Fruit fly (Drosophila melanogaster) whole organism, wandering third instar larva: ENCODE results near the gene CG14414.

Experiments used
- Abd-B ChIP-seq: fragments of >200 bp; optimal IDR thresholded peaks from 2 replicates; lab custom pipeline; 2017; ENCODE audit warnings: missing biosample characterization, missing genetic modification characterization
- Dif ChIP-seq: fragments of 200-275, 200-300 bp; sonication (Bioruptor generic); optimal IDR thresholded peaks from 2 replicates; lab custom pipeline; 2018; ENCODE audit warnings: missing biosample characterization, missing genetic modification characterization; ENCODE audit not compliant: partially characterized antibody
- N ChIP-seq: fragments of >200 bp; optimal IDR thresholded peaks from 2 replicates; lab custom pipeline; 2018; ENCODE audit warnings: missing biosample characterization, missing external identifiers, missing genetic modification characterization
- br ChIP-seq: fragments of 200-800 bp; sonication (Bioruptor generic); optimal IDR thresholded peaks from 2 replicates; lab custom pipeline; 2016; ENCODE audit warnings: missing biosample characterization, missing genetic modification characterization
- brk ChIP-seq: fragments of 200-800 bp; sonication (Bioruptor generic); optimal IDR thresholded peaks from 2 replicates; lab custom pipeline; 2016; ENCODE audit warnings: missing biosample characterization, mild to moderate bottlenecking, missing genetic modification characterization
- h ChIP-seq: fragments of 200-800 bp; sonication (Bioruptor generic); optimal IDR thresholded peaks from 3 replicates; lab custom pipeline; 2016; ENCODE audit warnings: missing biosample characterization, mild to moderate bottlenecking, missing genetic modification characterization
- jim ChIP-seq: fragments of 175-275, 200-325 bp; sonication (Bioruptor generic); optimal IDR thresholded peaks from 2 replicates; lab custom pipeline; 2016; ENCODE audit warnings: missing biosample characterization, mild to moderate bottlenecking, missing genetic modification characterization
- lola ChIP-seq: fragments of >200 bp; optimal IDR thresholded peaks from 2 replicates; lab custom pipeline; 2017; ENCODE audit warnings: missing biosample characterization, missing genetic modification characterization
- rgr ChIP-seq: fragments of 200-800 bp; sonication (Bioruptor generic); optimal IDR thresholded peaks from 3 replicates; lab custom pipeline; 2016; ENCODE audit warnings: missing biosample characterization, mild to moderate bottlenecking, missing genetic modification characterization
- sv ChIP-seq: fragments of 200-800 bp; sonication (Bioruptor generic); optimal IDR thresholded peaks from 3 replicates; lab custom pipeline; 2016; ENCODE audit warnings: missing biosample characterization, missing genetic modification characterization
- usp ChIP-seq: fragments of >200 bp; optimal IDR thresholded peaks from 2 replicates; lab custom pipeline; 2017; ENCODE audit warnings: missing biosample characterization, missing genetic modification characterization

- TF ChIP-seq sv (GFP tag; lab: Kevin White, UChicago) (no peak), h (GFP tag; lab: Kevin White, UChicago) (no peak), br (GFP tag; lab: Kevin White, UChicago) (no peak), Dif (GFP tag; lab: Kevin White, UChicago) (no peak), lola (GFP tag; lab: Kevin White, UChicago) (no peak), N (GFP tag; lab: Kevin White, UChicago) (no peak), Abd-B (GFP tag; lab: Kevin White, UChicago) (no peak), brk (no peak), jim (GFP tag; lab: Kevin White, UChicago) (no peak), usp (GFP tag; lab: Kevin White, UChicago) (no peak), rgr (GFP tag; lab: Kevin White, UChicago) (no peak)
Measured at dm6 chrX:14609222-14609621, 28.8 kb downstream of the CG14414 start.
